Worm (Caenorhabditis elegans) whole organism, young adult: ENCODE measurements around the gene coa-1.

Experiments
- B0261.1 ChIP-seq: sonication (generic microtip); optimal IDR thresholded peaks from 2 replicates; lab custom pipeline; 2016; ENCODE audit warnings: mild to moderate bottlenecking, missing genetic modification characterization, moderate library complexity, missing compliant biosample characterization
- C06A6.2 ChIP-seq: fragments of 200-800 bp; sonication (Bioruptor generic); conservative IDR thresholded peaks from 2 replicates; pipeline ENCODE4 v1.3.6; 2022; ENCODE audit warnings: missing genetic modification characterization, missing compliant biosample characterization
- F33H1.4 ChIP-seq: fragments of 200-800 bp; sonication (Bioruptor generic); IDR thresholded peaks from 2 replicates; pipeline ENCODE4 v1.3.6; 2022; ENCODE audit warnings: missing genetic modification reagents, missing genetic modification characterization, missing compliant biosample characterization
- F55B11.4 ChIP-seq: sonication (generic microtip); optimal IDR thresholded peaks from 2 replicates; lab custom pipeline; 2016; ENCODE audit warnings: missing compliant biosample characterization, missing genetic modification characterization, borderline replicate concordance; ENCODE audit not compliant: insufficient read depth
- K11D2.4 ChIP-seq: fragments of 200-800 bp; sonication (Bioruptor generic); IDR thresholded peaks from 2 replicates; pipeline ENCODE4 v1.3.6; 2022; ENCODE audit warnings: missing genetic modification reagents, missing genetic modification characterization, missing compliant biosample characterization
- Y79H2A.3 ChIP-seq: fragments of 200-800 bp; sonication (Bioruptor generic); conservative IDR thresholded peaks from 2 replicates; pipeline ENCODE4 v1.3.6; 2022; ENCODE audit warnings: missing genetic modification reagents, missing genetic modification characterization, missing compliant biosample characterization
- ZK185.1 ChIP-seq: sonication (generic microtip); optimal IDR thresholded peaks from 2 replicates; lab custom pipeline; 2016; ENCODE audit warnings: mild to moderate bottlenecking, missing genetic modification characterization, missing compliant biosample characterization; ENCODE audit not compliant: poor library complexity, severe bottlenecking
- aptf-3 ChIP-seq: fragments of 200-800 bp; sonication (Bioruptor generic); IDR thresholded peaks from 2 replicates; pipeline ENCODE4 v1.3.6; 2022; ENCODE audit warnings: missing genetic modification characterization, missing compliant biosample characterization
- athp-1 ChIP-seq: sonication (generic microtip); optimal IDR thresholded peaks from 2 replicates; lab custom pipeline; 2017; ENCODE audit warnings: mild to moderate bottlenecking, missing genetic modification characterization, missing compliant biosample characterization
- attf-5 ChIP-seq: fragments of 200-800 bp; sonication (Bioruptor generic); optimal IDR thresholded peaks from 2 replicates; lab custom pipeline; 2018; ENCODE audit warnings: mild to moderate bottlenecking, missing genetic modification characterization, missing compliant biosample characterization
- ccch-3 ChIP-seq: fragments of 200-800 bp; sonication (Bioruptor generic); optimal IDR thresholded peaks from 2 replicates; lab custom pipeline; 2018; ENCODE audit warnings: mild to moderate bottlenecking, missing genetic modification characterization, missing compliant biosample characterization
- cebp-1 ChIP-seq, 2 experiments: fragments of 200-800 bp in 1 of 2; sonication (Bioruptor generic) in 1 of 2; sonication (generic microtip) in 1 of 2; IDR thresholded peaks in 1 of 2; optimal IDR thresholded peaks in 1 of 2; 2 replicates each; pipeline versions ENCODE4 v1.3.6 to Lab custom; 2017 to 2022; ENCODE audit warnings: missing compliant biosample characterization in 2 of 2, missing genetic modification characterization in 2 of 2, mild to moderate bottlenecking in 1 of 2, missing genetic modification reagents in 1 of 2, moderate library complexity in 1 of 2
- ceh-40 ChIP-seq: fragments of 200-800 bp; sonication (Bioruptor generic); IDR thresholded peaks from 2 replicates; pipeline ENCODE4 v1.3.6; 2022; ENCODE audit warnings: missing genetic modification characterization, missing compliant biosample characterization
- ceh-91 ChIP-seq: fragments of 200-800 bp; sonication (Bioruptor generic); IDR thresholded peaks from 2 replicates; pipeline ENCODE4 v1.3.6; 2022; ENCODE audit warnings: missing genetic modification reagents, missing genetic modification characterization, missing compliant biosample characterization
- dox-1 ChIP-seq: fragments of 200-800 bp; sonication (Bioruptor generic); IDR thresholded peaks from 2 replicates; pipeline ENCODE4 v1.3.6; 2022; ENCODE audit warnings: missing genetic modification reagents, missing genetic modification characterization, missing compliant biosample characterization
- dpl-1 ChIP-seq: fragments of 150-350 bp; optimal IDR thresholded peaks from 2 replicates; lab custom pipeline; 2014; ENCODE audit warnings: missing biosample characterization, missing genetic modification reagents, missing genetic modification characterization
- egl-44 ChIP-seq: fragments of 200-800 bp; sonication (Bioruptor generic); IDR thresholded peaks from 2 replicates; pipeline ENCODE4 v1.3.6; 2022; ENCODE audit warnings: missing genetic modification reagents, missing genetic modification characterization, missing compliant biosample characterization
- him-1 ChIP-seq: sonication (generic microtip); optimal IDR thresholded peaks from 2 replicates; lab custom pipeline; 2016; ENCODE audit warnings: missing genotype, missing genetic modification reagents, missing genetic modification characterization, missing compliant biosample characterization
- let-526 ChIP-seq: fragments of 200-800 bp; sonication (Bioruptor generic); IDR thresholded peaks from 2 replicates; pipeline ENCODE4 v1.3.6; 2022; ENCODE audit warnings: missing genetic modification reagents, missing genetic modification characterization, missing compliant biosample characterization
- madf-10 ChIP-seq: sonication (generic microtip); optimal IDR thresholded peaks from 2 replicates; lab custom pipeline; 2016; ENCODE audit warnings: mild to moderate bottlenecking, missing genetic modification characterization, missing compliant biosample characterization
- mcd-1 ChIP-seq: fragments of 200-800 bp; sonication (Bioruptor generic); IDR thresholded peaks from 2 replicates; pipeline ENCODE4 v1.3.6; 2022; ENCODE audit warnings: missing genetic modification reagents, missing genetic modification characterization, missing compliant biosample characterization
- mes-4 ChIP-seq: sonication (generic microtip); optimal IDR thresholded peaks from 2 replicates; lab custom pipeline; 2016; ENCODE audit warnings: missing genotype, missing genetic modification characterization, missing compliant biosample characterization
- nhr-27 ChIP-seq: fragments of 200-800 bp; sonication (Bioruptor generic); optimal IDR thresholded peaks from 2 replicates; lab custom pipeline; 2018; ENCODE audit warnings: mild to moderate bottlenecking, missing genetic modification characterization, moderate library complexity, missing compliant biosample characterization
- nhr-90 ChIP-seq: sonication (generic microtip); optimal IDR thresholded peaks from 2 replicates; lab custom pipeline; 2016; ENCODE audit warnings: missing genotype, mild to moderate bottlenecking, missing genetic modification characterization, missing compliant biosample characterization
- pbrm-1 ChIP-seq: fragments of 200-800 bp; sonication (Bioruptor generic); IDR thresholded peaks from 2 replicates; pipeline ENCODE4 v1.3.6; 2022; ENCODE audit warnings: missing genetic modification reagents, missing genetic modification characterization, missing compliant biosample characterization
- rec-8 ChIP-seq, 2 experiments: sonication (generic microtip); optimal IDR thresholded peaks; 2 replicates each; lab custom pipeline; 2016; ENCODE audit warnings: mild to moderate bottlenecking in 2 of 2, missing genetic modification characterization in 2 of 2, missing genetic modification reagents in 2 of 2, missing genotype in 2 of 2, missing biosample characterization in 1 of 2, missing compliant biosample characterization in 1 of 2, moderate library complexity in 1 of 2
- sdz-38 ChIP-seq: sonication (generic microtip); optimal IDR thresholded peaks from 2 replicates; lab custom pipeline; 2016; ENCODE audit warnings: missing genotype, missing genetic modification characterization, missing compliant biosample characterization
- sea-2 ChIP-seq: fragments of 200-800 bp; sonication (Bioruptor generic); IDR thresholded peaks from 2 replicates; pipeline ENCODE4 v1.3.6; 2022; ENCODE audit warnings: missing genetic modification characterization, missing compliant biosample characterization
- somi-1 ChIP-seq: fragments of 200-800 bp; sonication (Bioruptor generic); optimal IDR thresholded peaks from 2 replicates; lab custom pipeline; 2018; ENCODE audit warnings: mild to moderate bottlenecking, missing genetic modification characterization, missing compliant biosample characterization
- ztf-25 ChIP-seq: fragments of 200-800 bp; sonication (Bioruptor generic); IDR thresholded peaks from 2 replicates; pipeline ENCODE4 v1.3.6; 2022; ENCODE audit warnings: missing genetic modification reagents, missing genetic modification characterization, missing compliant biosample characterization
- ztf-28 ChIP-seq: fragments of 200-800 bp; sonication (Bioruptor generic); IDR thresholded peaks from 2 replicates; pipeline ENCODE4 v1.3.6; 2022; ENCODE audit warnings: missing genetic modification reagents, missing genetic modification characterization, missing compliant biosample characterization

Gene coa-1

ce11 chrIV:255379-255857, 50.3 kb downstream of the coa-1 start, which contains the start of gene rcat-1 (continued):
- no peak for TF ChIP-seq ztf-28 (GFP tag; lab: Robert Waterston, UW)
- 0 out of 2 replicates have a peak, but pooled peaks have one; percentile 44 for TF ChIP-seq ceh-91 (GFP tag; lab: Robert Waterston, UW)

- TF ChIP-seq nhr-90 (tag; lab: Kevin White, UChicago), result no peak
- TF ChIP-seq ZK185.1, result peak; percentile 33
- no peak for TF ChIP-seq F55B11.4 (tag; lab: Kevin White, UChicago)
- no peak for TF ChIP-seq him-1 (tag; lab: Kevin White, UChicago)
- TF ChIP-seq sdz-38 (tag; lab: Kevin White, UChicago), result no peak
- no peak for TF ChIP-seq nhr-27
- no peak for TF ChIP-seq let-526 (GFP tag; lab: Robert Waterston, UW)
- no peak for TF ChIP-seq ceh-40 (GFP tag; lab: Robert Waterston, UW)
- TF ChIP-seq dpl-1, result no peak
- no peak for TF ChIP-seq aptf-3 (GFP tag; lab: Robert Waterston, UW)
- no peak for TF ChIP-seq ztf-25 (GFP tag; lab: Robert Waterston, UW)
- no peak for TF ChIP-seq sea-2 (GFP tag; lab: Robert Waterston, UW)
- TF ChIP-seq athp-1, result no peak
- TF ChIP-seq madf-10 (tag; lab: Kevin White, UChicago), result no peak
- no peak for TF ChIP-seq B0261.1 (tag; lab: Kevin White, UChicago)
- TF ChIP-seq egl-44, result no peak
- TF ChIP-seq attf-5 (GFP tag; lab: Kevin White, UChicago), result peak; percentile 17
- TF ChIP-seq F33H1.4 (GFP tag; lab: Robert Waterston, UW), result no peak
- TF ChIP-seq ccch-3 (GFP tag; lab: Kevin White, UChicago), result no peak
- TF ChIP-seq mcd-1 (GFP tag; lab: Robert Waterston, UW), result 0 out of 2 replicates have a peak, but pooled peaks have one; percentile 39
- no peak for TF ChIP-seq cebp-1 (GFP tag; IDR thresholded peaks at IDR 0.05; lab: Robert Waterston, UW)
- peak; percentile 56 for TF ChIP-seq cebp-1 (tag; optimal IDR thresholded peaks at IDR 0.05; lab: Kevin White, UChicago)
- TF ChIP-seq C06A6.2 (GFP tag; lab: Robert Waterston, UW), result no peak
- no peak for TF ChIP-seq K11D2.4 (GFP tag; lab: Robert Waterston, UW)
- no peak for TF ChIP-seq dox-1 (GFP tag; lab: Robert Waterston, UW)
- no peak for TF ChIP-seq ceh-91 (GFP tag; lab: Robert Waterston, UW)
- no peak for TF ChIP-seq rec-8 (tag; optimal IDR thresholded peaks at IDR 0.05; lab: Kevin White, UChicago)
- no peak for TF ChIP-seq Y79H2A.3 (GFP tag; lab: Robert Waterston, UW)
- no peak for TF ChIP-seq pbrm-1
- no peak for TF ChIP-seq mes-4 (tag; lab: Kevin White, UChicago)
- no peak for TF ChIP-seq somi-1
Observed at ce11 chrIV:257095-257494, 52.0 kb downstream of the coa-1 start, which contains the start of gene R02D3.8. R02D3.8 (minus strand) TSS chrIV:257203.
